Fruit fly (Drosophila melanogaster): ENCODE data around the gene CG13460.
A peak's percentile ranks its signal among the peaks of the same experiment; 100 is the strongest.

CG13460 gene

dm6 chr3L:15097878-15098520 lies 36.5 kb upstream of the CG13460 start, which contains the start of gene Ctps:
TSS of gene Ctps (plus strand) at chr3L:15097914.
- TF ChIP-seq cnc (optimal IDR thresholded peaks at IDR 0.05): no peak
- no peak for TF ChIP-seq Crg-1 (GFP tag; optimal IDR thresholded peaks at IDR 0.05)
- peak; percentile 61 for TF ChIP-seq Mnt (GFP tag; optimal IDR thresholded peaks at IDR 0.05)
- no peak for TF ChIP-seq tj (GFP tag; optimal IDR thresholded peaks at IDR 0.05)
- peak; percentile 51 for TF ChIP-seq bab1 (GFP tag; optimal IDR thresholded peaks at IDR 0.05)
- peak; percentile 16 for TF ChIP-seq CG12768 (GFP tag; optimal IDR thresholded peaks at IDR 0.05)
- no peak for TF ChIP-seq CG11617 (GFP tag; optimal IDR thresholded peaks at IDR 0.05)
- TF ChIP-seq CG7101 (tag; optimal IDR thresholded peaks at IDR 0.05): peak; percentile 34
- TF ChIP-seq CG33017 (tag; optimal IDR thresholded peaks at IDR 0.05): no peak
- peak; percentile 95 for TF ChIP-seq kay (GFP tag; ENCODE audit: borderline replicate concordance)

dm6 chr3L:15094589-15095288 lies 33.2 kb upstream of the CG13460 start, which contains the start of the genes sstn, Plp and GlyRS:
TSS of gene sstn (minus strand) at chr3L:15094719.
TSS of gene Plp (minus strand) at chr3L:15094724.
TSS of gene GlyRS (plus strand) at chr3L:15095142.
- TF ChIP-seq CG14711 (tag; optimal IDR thresholded peaks at IDR 0.05): peak; percentile 60
- TF ChIP-seq Clk (GFP tag; optimal IDR thresholded peaks at IDR 0.05): no peak
- TF ChIP-seq pad (GFP tag; optimal IDR thresholded peaks at IDR 0.05): peak; percentile 64
- TF ChIP-seq ovo (GFP tag; optimal IDR thresholded peaks at IDR 0.05): peak; percentile 37
- peak; percentile 36 for TF ChIP-seq CG7045 (GFP tag; optimal IDR thresholded peaks at IDR 0.05)
- TF ChIP-seq toe (GFP tag; optimal IDR thresholded peaks at IDR 0.05): no peak
- peak; percentile 34 for TF ChIP-seq tj (GFP tag; optimal IDR thresholded peaks at IDR 0.05)
- TF ChIP-seq kay (GFP tag; ENCODE audit: borderline replicate concordance): peak; percentile 81
- no peak for TF ChIP-seq CG5204 (GFP tag; optimal IDR thresholded peaks at IDR 0.05)
- TF ChIP-seq cnc (optimal IDR thresholded peaks at IDR 0.05): no peak
- peak; percentile 54 for TF ChIP-seq CG12768 (GFP tag; optimal IDR thresholded peaks at IDR 0.05)
- no peak for TF ChIP-seq CG1620 (GFP tag; optimal IDR thresholded peaks at IDR 0.05)
- peak; percentile 31 for TF ChIP-seq Crg-1 (GFP tag; optimal IDR thresholded peaks at IDR 0.05)
- TF ChIP-seq Mnt (GFP tag; optimal IDR thresholded peaks at IDR 0.05): peak; percentile 61
- peak; percentile 57 for TF ChIP-seq CG11617 (GFP tag; optimal IDR thresholded peaks at IDR 0.05)
- peak; percentile 58 for TF ChIP-seq CG7101 (tag; optimal IDR thresholded peaks at IDR 0.05)
- TF ChIP-seq bab1 (GFP tag; optimal IDR thresholded peaks at IDR 0.05): peak; percentile 58
- TF ChIP-seq Hr96 (GFP tag; optimal IDR thresholded peaks at IDR 0.05): no peak
- no peak for TF ChIP-seq CG33017 (tag; optimal IDR thresholded peaks at IDR 0.05)
- TF ChIP-seq cic (GFP tag; optimal IDR thresholded peaks at IDR 0.05): no peak

- TF ChIP-seq CG7101 (tag; optimal IDR thresholded peaks at IDR 0.05) (no peak), pad (GFP tag; optimal IDR thresholded peaks at IDR 0.05) (no peak), cnc (optimal IDR thresholded peaks at IDR 0.05) (no peak), bab1 (GFP tag; optimal IDR thresholded peaks at IDR 0.05) (peak; percentile 29), CG1620 (GFP tag; optimal IDR thresholded peaks at IDR 0.05) (no peak), CG12768 (GFP tag; optimal IDR thresholded peaks at IDR 0.05) (peak; percentile 8), Clk (GFP tag; optimal IDR thresholded peaks at IDR 0.05) (no peak), Crg-1 (GFP tag; optimal IDR thresholded peaks at IDR 0.05) (no peak), CG5204 (GFP tag; optimal IDR thresholded peaks at IDR 0.05) (no peak), CG14711 (tag; optimal IDR thresholded peaks at IDR 0.05) (no peak), kay (GFP tag; ENCODE audit: borderline replicate concordance) (peak; percentile 44), ovo (GFP tag; optimal IDR thresholded peaks at IDR 0.05) (peak; percentile 65), Hr96 (GFP tag; optimal IDR thresholded peaks at IDR 0.05) (no peak), Mnt (GFP tag; optimal IDR thresholded peaks at IDR 0.05) (no peak), CG33017 (tag; optimal IDR thresholded peaks at IDR 0.05) (no peak), cic (GFP tag; optimal IDR thresholded peaks at IDR 0.05) (no peak), tj (GFP tag; optimal IDR thresholded peaks at IDR 0.05) (no peak), CG7045 (GFP tag; optimal IDR thresholded peaks at IDR 0.05) (no peak), CG11617 (GFP tag; optimal IDR thresholded peaks at IDR 0.05) (no peak), toe (GFP tag; optimal IDR thresholded peaks at IDR 0.05) (no peak)
These were observed 32.6 kb upstream of the CG13460 start for dm6 chr3L:15093929-15094588.

- no peak for TF ChIP-seq CG7045 (GFP tag; optimal IDR thresholded peaks at IDR 0.05)
- TF ChIP-seq CG11617 (GFP tag; optimal IDR thresholded peaks at IDR 0.05): no peak
- no peak for TF ChIP-seq CG14711 (tag; optimal IDR thresholded peaks at IDR 0.05)
- no peak for TF ChIP-seq CG5204 (GFP tag; optimal IDR thresholded peaks at IDR 0.05)
- TF ChIP-seq tj (GFP tag; optimal IDR thresholded peaks at IDR 0.05): no peak
- TF ChIP-seq Clk (GFP tag; optimal IDR thresholded peaks at IDR 0.05): no peak
- TF ChIP-seq CG12768 (GFP tag; optimal IDR thresholded peaks at IDR 0.05): no peak
- no peak for TF ChIP-seq CG1620 (GFP tag; optimal IDR thresholded peaks at IDR 0.05)
- TF ChIP-seq toe (GFP tag; optimal IDR thresholded peaks at IDR 0.05): no peak
- no peak for TF ChIP-seq cnc (optimal IDR thresholded peaks at IDR 0.05)
- no peak for TF ChIP-seq ovo (GFP tag; optimal IDR thresholded peaks at IDR 0.05)
- TF ChIP-seq Hr96 (GFP tag; optimal IDR thresholded peaks at IDR 0.05): no peak
- no peak for TF ChIP-seq Crg-1 (GFP tag; optimal IDR thresholded peaks at IDR 0.05)
- TF ChIP-seq kay (GFP tag; ENCODE audit: borderline replicate concordance): no peak
- TF ChIP-seq bab1 (GFP tag; optimal IDR thresholded peaks at IDR 0.05): no peak
- TF ChIP-seq CG33017 (tag; optimal IDR thresholded peaks at IDR 0.05): no peak
- no peak for TF ChIP-seq pad (GFP tag; optimal IDR thresholded peaks at IDR 0.05)
- no peak for TF ChIP-seq Mnt (GFP tag; optimal IDR thresholded peaks at IDR 0.05)
- TF ChIP-seq cic (GFP tag; optimal IDR thresholded peaks at IDR 0.05): no peak
- TF ChIP-seq CG7101 (tag; optimal IDR thresholded peaks at IDR 0.05): no peak
These were observed 28.6 kb upstream of the CG13460 start for dm6 chr3L:15089887-15090679.

Data from whole organism, adult.